Worm (Caenorhabditis elegans) whole organism, L4/young adult: ENCODE measurements around the gene dig-1.

Experiments
- W03F9.2 ChIP-seq: fragments of 150-350 bp; optimal IDR thresholded peaks from 2 replicates; lab custom pipeline; 2014; ENCODE audit warnings: missing biosample characterization, missing genetic modification characterization
- dao-5 ChIP-seq: sonication (generic microtip); optimal IDR thresholded peaks from 2 replicates; lab custom pipeline; 2016; ENCODE audit warnings: missing genotype, missing genetic modification characterization, moderate library complexity, missing compliant biosample characterization
- him-1 ChIP-seq: sonication (generic microtip); optimal IDR thresholded peaks from 2 replicates; lab custom pipeline; 2016; ENCODE audit warnings: missing genotype, missing genetic modification reagents, missing genetic modification characterization, missing compliant biosample characterization

DNA sequence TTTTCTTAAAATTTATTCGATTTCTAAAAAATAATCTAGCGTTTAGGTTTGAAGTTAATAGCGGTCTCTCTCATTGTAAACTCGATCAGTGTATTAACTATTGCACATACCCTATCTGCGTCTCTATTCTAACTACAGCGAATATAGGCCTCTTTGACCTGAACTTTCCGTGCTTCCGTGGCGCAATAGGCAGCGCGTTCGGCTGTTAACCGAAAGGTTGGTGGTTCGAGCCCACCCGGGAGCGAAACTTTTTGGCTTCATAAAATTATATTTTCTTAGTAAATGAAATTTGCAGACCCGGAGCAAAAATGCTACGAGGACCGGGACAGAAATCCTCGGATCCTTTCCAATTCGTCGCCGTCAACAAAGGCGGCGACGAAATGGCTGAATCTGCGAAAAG is 59.3 kb downstream of the dig-1 start:
- no peak for TF ChIP-seq him-1 (tag; lab: Kevin White, UChicago)
- TF ChIP-seq dao-5 (tag; lab: Kevin White, UChicago): no peak
- TF ChIP-seq W03F9.2 (tag; lab: Kevin White, UChicago): no peak
